Worm (Caenorhabditis elegans) whole organism, L4 larva: Measurements from ENCODE around the gene ceh-75.
A peak's percentile ranks its signal among the peaks of the same experiment; 100 is the strongest.

Experiments used
- F10B5.3 ChIP-seq: sonication (generic microtip); optimal IDR thresholded peaks from 2 replicates; lab custom pipeline; 2016; ENCODE audit warnings: mild to moderate bottlenecking, missing genetic modification characterization, missing compliant biosample characterization
- R02D3.7 ChIP-seq: fragments of 150-350 bp; sonication (generic microtip); optimal IDR thresholded peaks from 3 replicates; lab custom pipeline; 2014; ENCODE audit warnings: missing biosample characterization, missing genetic modification characterization
- T20F7.1 ChIP-seq: fragments of 200-800 bp; sonication (Bioruptor generic); optimal IDR thresholded peaks from 2 replicates; lab custom pipeline; 2018; ENCODE audit warnings: mild to moderate bottlenecking, missing genetic modification characterization, missing compliant biosample characterization
- Y105C5A.15 ChIP-seq: fragments of 200-800 bp; sonication (Bioruptor generic); IDR thresholded peaks from 2 replicates; pipeline ENCODE4 v1.3.6; 2022; ENCODE audit warnings: missing genetic modification characterization, missing compliant biosample characterization
- ZK337.2 ChIP-seq: fragments of 200-800 bp; sonication (Bioruptor generic); IDR thresholded peaks from 2 replicates; pipeline ENCODE4 v1.3.6; 2022; ENCODE audit warnings: missing genetic modification reagents, missing genetic modification characterization, missing compliant biosample characterization
- aha-1 ChIP-seq: fragments of 150-350 bp; peaks from one replicate; lab custom pipeline; 2014; ENCODE audit warnings: missing biosample characterization, missing genetic modification characterization
- ama-1 ChIP-seq: fragments of 150-350 bp; optimal IDR thresholded peaks from 2 replicates; lab custom pipeline; 2014; ENCODE audit warnings: inconsistent platforms, mixed read lengths
- ceh-32 ChIP-seq: sonication (generic microtip); optimal IDR thresholded peaks from 2 replicates; lab custom pipeline; 2016; ENCODE audit warnings: mild to moderate bottlenecking, missing genetic modification characterization, missing compliant biosample characterization; ENCODE audit not compliant: poor library complexity
- ctbp-1 ChIP-seq: fragments of 200-800 bp; sonication (Bioruptor generic); IDR thresholded peaks from 2 replicates; pipeline ENCODE4 v1.3.6; 2022; ENCODE audit warnings: missing genetic modification reagents, missing genetic modification characterization, missing compliant biosample characterization
- daf-12 ChIP-seq: fragments of 150-350 bp; optimal IDR thresholded peaks from 2 replicates; lab custom pipeline; 2014; ENCODE audit warnings: missing biosample characterization, missing genetic modification reagents, missing genetic modification characterization
- daf-8 ChIP-seq: fragments of 200-800 bp; sonication (Bioruptor generic); IDR thresholded peaks from 2 replicates; pipeline ENCODE4 v1.3.6; 2022; ENCODE audit warnings: missing genetic modification characterization, missing compliant biosample characterization
- fos-1 ChIP-seq: fragments of 150-350 bp; optimal IDR thresholded peaks from 2 replicates; lab custom pipeline; 2014; ENCODE audit warnings: missing biosample characterization, missing genetic modification characterization
- hif-1 ChIP-seq, 2 experiments: sonication (generic microtip); optimal IDR thresholded peaks; 2 replicates each; lab custom pipeline; 2016 to 2017; ENCODE audit warnings: missing compliant biosample characterization in 2 of 2, missing genetic modification characterization in 2 of 2, missing genetic modification reagents in 2 of 2, missing genotype in 2 of 2, mild to moderate bottlenecking in 1 of 2
- lim-7 ChIP-seq: fragments of 200-800 bp; sonication (Bioruptor generic); IDR thresholded peaks from 2 replicates; pipeline ENCODE4 v1.3.6; 2022; ENCODE audit warnings: missing genetic modification characterization, missing compliant biosample characterization
- lin-13 ChIP-seq: fragments of 150-350 bp; optimal IDR thresholded peaks from 2 replicates; lab custom pipeline; 2014; ENCODE audit warnings: missing biosample characterization, missing genetic modification reagents, missing genetic modification characterization
- lin-15B ChIP-seq: fragments of 150-350 bp; sonication (generic microtip); optimal IDR thresholded peaks from 3 replicates; lab custom pipeline; 2014; ENCODE audit warnings: missing biosample characterization, missing genetic modification characterization
- lin-29 ChIP-seq: fragments of 200-800 bp; sonication (Bioruptor generic); IDR thresholded peaks from 2 replicates; pipeline ENCODE4 v1.3.6; 2022; ENCODE audit warnings: missing genetic modification reagents, missing genetic modification characterization, missing compliant biosample characterization
- lin-38 ChIP-seq: fragments of 200-800 bp; sonication (Bioruptor generic); IDR thresholded peaks from 2 replicates; pipeline ENCODE4 v1.3.6; 2022; ENCODE audit warnings: missing genetic modification reagents, missing genetic modification characterization, missing compliant biosample characterization
- lir-3 ChIP-seq: sonication (generic microtip); optimal IDR thresholded peaks from 2 replicates; lab custom pipeline; 2016; ENCODE audit warnings: mild to moderate bottlenecking, missing genetic modification characterization, missing compliant biosample characterization
- madf-5 ChIP-seq, 2 experiments: fragments of 200-800 bp; sonication (Bioruptor generic); IDR thresholded peaks; 2 replicates each; pipeline ENCODE4 v1.3.6; 2022; ENCODE audit warnings: missing compliant biosample characterization in 2 of 2, missing genetic modification characterization in 2 of 2
- mes-2 ChIP-seq: sonication (generic microtip); optimal IDR thresholded peaks from 2 replicates; lab custom pipeline; 2016; ENCODE audit warnings: missing genotype, mild to moderate bottlenecking, missing genetic modification characterization, missing compliant biosample characterization; ENCODE audit not compliant: poor library complexity, severe bottlenecking
- mxl-3 ChIP-seq: fragments of 200-800 bp; sonication (Bioruptor generic); optimal IDR thresholded peaks from 2 replicates; lab custom pipeline; 2018; ENCODE audit warnings: mild to moderate bottlenecking, missing genetic modification characterization, missing compliant biosample characterization
- nhr-10 ChIP-seq: fragments of 150-350 bp; optimal IDR thresholded peaks from 2 replicates; lab custom pipeline; 2014; ENCODE audit warnings: missing biosample characterization, missing genetic modification characterization
- nhr-111 ChIP-seq: fragments of 200-800 bp; sonication (Bioruptor generic); optimal IDR thresholded peaks from 2 replicates; lab custom pipeline; 2018; ENCODE audit warnings: mild to moderate bottlenecking, missing genetic modification characterization, missing compliant biosample characterization
- nhr-25 ChIP-seq: sonication (generic microtip); optimal IDR thresholded peaks from 2 replicates; lab custom pipeline; 2017; ENCODE audit warnings: missing genetic modification characterization, mild to moderate bottlenecking, missing compliant biosample characterization, antibody characterized with exemption, moderate library complexity, borderline replicate concordance; ENCODE audit not compliant: insufficient read depth
- nhr-28 ChIP-seq: fragments of 150-350 bp; optimal IDR thresholded peaks from 2 replicates; lab custom pipeline; 2014; ENCODE audit warnings: missing biosample characterization, missing genetic modification characterization
- nhr-48 ChIP-seq: sonication (generic microtip); optimal IDR thresholded peaks from 2 replicates; lab custom pipeline; 2016; ENCODE audit warnings: mild to moderate bottlenecking, missing genetic modification characterization, missing compliant biosample characterization
- nhr-6 ChIP-seq: fragments of 150-350 bp; optimal IDR thresholded peaks from 2 replicates; lab custom pipeline; 2014; ENCODE audit warnings: missing biosample characterization, missing genetic modification characterization
- php-3 ChIP-seq: fragments of 200-800 bp; sonication (Bioruptor generic); IDR thresholded peaks from 2 replicates; pipeline ENCODE4 v1.3.6; 2022; ENCODE audit warnings: missing genetic modification reagents, missing genetic modification characterization, missing compliant biosample characterization
- pqm-1 ChIP-seq: sonication (generic microtip); optimal IDR thresholded peaks from 2 replicates; lab custom pipeline; 2017; ENCODE audit warnings: missing biosample characterization, missing genetic modification characterization
- rbr-2 ChIP-seq: sonication (generic microtip); optimal IDR thresholded peaks from 2 replicates; lab custom pipeline; 2016; ENCODE audit warnings: missing genotype, missing genetic modification characterization, missing compliant biosample characterization
- snpc-4 ChIP-seq: fragments of 150-350 bp; optimal IDR thresholded peaks from 2 replicates; lab custom pipeline; 2014; ENCODE audit warnings: missing biosample characterization, missing genetic modification characterization
- unc-130 ChIP-seq: sonication (generic microtip); optimal IDR thresholded peaks from 2 replicates; lab custom pipeline; 2016; ENCODE audit warnings: missing genetic modification reagents, missing genetic modification characterization, missing compliant biosample characterization
- unc-39 ChIP-seq: sonication (generic microtip); optimal IDR thresholded peaks from 2 replicates; lab custom pipeline; 2017; ENCODE audit warnings: missing biosample characterization, missing genetic modification characterization
- unc-62 ChIP-seq, 3 experiments: fragments of 150-350 bp in 1 of 3; sonication (generic microtip); optimal IDR thresholded peaks in 2 of 3; peaks in 1 of 3; 1 replicate in 1 of 3; 2 replicates in 2 of 3; lab custom pipeline; 2014 to 2017; ENCODE audit warnings: missing biosample characterization in 3 of 3, missing genetic modification characterization in 3 of 3, missing genetic modification reagents in 3 of 3, missing genotype in 1 of 3
- vab-7 ChIP-seq: fragments of 200-800 bp; sonication (Bioruptor generic); IDR thresholded peaks from 2 replicates; pipeline ENCODE4 v1.3.6; 2022; ENCODE audit warnings: missing genetic modification reagents, missing genetic modification characterization, missing compliant biosample characterization
- zag-1 ChIP-seq: fragments of 150-350 bp; optimal IDR thresholded peaks from 2 replicates; lab custom pipeline; 2014; ENCODE audit warnings: missing biosample characterization, missing genetic modification characterization
- zfp-3 ChIP-seq: fragments of 200-800 bp; sonication (Bioruptor generic); conservative IDR thresholded peaks from 2 replicates; pipeline ENCODE4 v1.3.6; 2022; ENCODE audit warnings: missing genetic modification reagents, missing genetic modification characterization, missing compliant biosample characterization
- ztf-11 ChIP-seq: fragments of 150-350 bp; optimal IDR thresholded peaks from 2 replicates; lab custom pipeline; 2014; ENCODE audit warnings: missing biosample characterization, missing genetic modification characterization

ceh-75 gene

ce11 chrV:9921288-9921687 is at the start of gene ceh-75:
TSS of gene ceh-75 (plus strand) at chrV:9921337.
- no peak for TF ChIP-seq lim-7 (GFP tag; lab: Robert Waterston, UW)
- no peak for TF ChIP-seq nhr-28 (tag; lab: Kevin White, UChicago)
- no peak for TF ChIP-seq mes-2 (tag; lab: Kevin White, UChicago)
- TF ChIP-seq unc-62 (GFP tag; optimal IDR thresholded peaks at IDR 0.05 in 1 of 2; lab: Kevin White, UChicago) = peak in 1 of 2 experiments; percentile 99
- no peak for TF ChIP-seq unc-62 (tag; optimal IDR thresholded peaks at IDR 0.05; lab: Kevin White, UChicago)
- no peak for TF ChIP-seq ztf-11 (tag; lab: Kevin White, UChicago)

ce11 chrV:9871339-9871738 is 49.8 kb upstream of the ceh-75 start, which contains the start of gene srab-18:
TSS of gene srab-18 (minus strand) at chrV:9871439.
- TF ChIP-seq lin-15B (tag; lab: Kevin White, UChicago) = no peak
- TF ChIP-seq lin-13 (GFP tag; lab: Kevin White, UChicago) = no peak
- TF ChIP-seq pqm-1 = no peak
- peak; percentile 16 for TF ChIP-seq aha-1
- TF ChIP-seq nhr-25 (tag; lab: Kevin White, UChicago) = no peak
- no peak for TF ChIP-seq Y105C5A.15 (GFP tag; lab: Robert Waterston, UW)

ce11 chrV:9879404-9879803 is 41.7 kb upstream of the ceh-75 start, which contains the start of gene srab-26:
TSS of gene srab-26 (minus strand) at chrV:9879504.
- TF ChIP-seq lir-3 = no peak
- TF ChIP-seq F10B5.3 (tag; lab: Kevin White, UChicago) = no peak
- no peak for TF ChIP-seq ceh-32
- TF ChIP-seq nhr-6 (tag; lab: Kevin White, UChicago) = no peak
- no peak for TF ChIP-seq snpc-4
- no peak for TF ChIP-seq ctbp-1 (GFP tag; lab: Robert Waterston, UW)
- TF ChIP-seq zag-1 = no peak
- TF ChIP-seq rbr-2 (tag; lab: Kevin White, UChicago) = no peak
- TF ChIP-seq pqm-1 = no peak
- no peak for TF ChIP-seq lin-38 (GFP tag; lab: Robert Waterston, UW)
- no peak for TF ChIP-seq nhr-10
- no peak for TF ChIP-seq nhr-111 (GFP tag; lab: Kevin White, UChicago)
- no peak for TF ChIP-seq T20F7.1 (GFP tag; lab: Kevin White, UChicago)
- no peak for TF ChIP-seq daf-8 (GFP tag; lab: Robert Waterston, UW)
- TF ChIP-seq php-3 = no peak
- TF ChIP-seq Y105C5A.15 (GFP tag; lab: Robert Waterston, UW) = no peak
- no peak for TF ChIP-seq ZK337.2 (GFP tag; lab: Robert Waterston, UW)
- TF ChIP-seq fos-1 (tag; lab: Kevin White, UChicago) = no peak

- no peak for TF ChIP-seq unc-130 (GFP tag; lab: Kevin White, UChicago)
- no peak for TF ChIP-seq lin-13 (GFP tag; lab: Kevin White, UChicago)
- no peak for TF ChIP-seq lim-7 (GFP tag; lab: Robert Waterston, UW)
- TF ChIP-seq nhr-48 (tag; lab: Kevin White, UChicago) = no peak
- no peak for TF ChIP-seq unc-39 (tag; lab: Kevin White, UChicago)
- TF ChIP-seq ama-1 (lab: Kevin White, UChicago) = no peak
- TF ChIP-seq lin-29 = no peak
- TF ChIP-seq mxl-3 (GFP tag; lab: Kevin White, UChicago) = no peak
- no peak for TF ChIP-seq R02D3.7 (tag; lab: Kevin White, UChicago)
- TF ChIP-seq hif-1 (tag; optimal IDR thresholded peaks at IDR 0.05; lab: Kevin White, UChicago) = no peak
- TF ChIP-seq madf-5 (GFP tag; IDR thresholded peaks at IDR 0.05; lab: Robert Waterston, UW) = no peak
- TF ChIP-seq daf-12 (tag; lab: Kevin White, UChicago) = no peak
- no peak for TF ChIP-seq vab-7 (GFP tag; lab: Robert Waterston, UW)
- no peak for TF ChIP-seq zfp-3 (GFP tag; lab: Robert Waterston, UW)
Observed at ce11 chrV:9879867-9880266, 41.3 kb upstream of the ceh-75 start, which contains the start of gene sdz-31. TSS of gene sdz-31 (plus strand) at chrV:9880167.
